Fruit fly (Drosophila melanogaster) whole organism, wandering third instar larva: ENCODE measurements around the gene CG16813.

Experiments used
- CG32264 ChIP-seq: fragments of 200-800 bp; sonication (Bioruptor generic); optimal IDR thresholded peaks from 2 replicates; lab custom pipeline; 2016; ENCODE audit warnings: missing biosample characterization, missing genetic modification characterization
- HLH106 ChIP-seq: fragments of 200-800 bp; optimal IDR thresholded peaks from 3 replicates; lab custom pipeline; 2019; ENCODE audit warnings: missing biosample characterization, mild to moderate bottlenecking, missing genetic modification characterization, moderate library complexity
- Hr78 ChIP-seq: fragments of >200 bp; optimal IDR thresholded peaks from 2 replicates; lab custom pipeline; 2017; ENCODE audit warnings: missing biosample characterization, missing genetic modification characterization
- h ChIP-seq: fragments of 200-800 bp; sonication (Bioruptor generic); optimal IDR thresholded peaks from 3 replicates; lab custom pipeline; 2016; ENCODE audit warnings: missing biosample characterization, mild to moderate bottlenecking, missing genetic modification characterization
- pan ChIP-seq: fragments of >200 bp; optimal IDR thresholded peaks from 2 replicates; lab custom pipeline; 2017
- psq ChIP-seq: fragments of 200-800 bp; sonication (Bioruptor generic); optimal IDR thresholded peaks from 3 replicates; lab custom pipeline; 2017; ENCODE audit warnings: missing biosample characterization, mild to moderate bottlenecking, missing genetic modification characterization, moderate library complexity
- sage ChIP-seq: fragments of 200-800 bp; sonication (Bioruptor generic); optimal IDR thresholded peaks from 2 replicates; lab custom pipeline; 2016; ENCODE audit warnings: missing biosample characterization, mild to moderate bottlenecking, missing genetic modification characterization
- tai ChIP-seq: sonication (Bioruptor generic); optimal IDR thresholded peaks from 2 replicates; lab custom pipeline; 2016; ENCODE audit warnings: missing biosample characterization, missing genetic modification characterization
- woc ChIP-seq: sonication (Bioruptor generic); optimal IDR thresholded peaks from 2 replicates; lab custom pipeline; 2016; ENCODE audit warnings: missing biosample characterization, mild to moderate bottlenecking, missing genetic modification characterization

dm6 chr2L:13257177-13257576, 29.8 kb downstream of the CG16813 start, which contains the start of gene Naa20B:
- TF ChIP-seq sage (GFP tag; lab: Kevin White, UChicago) (no peak), CG32264 (GFP tag; lab: Kevin White, UChicago) (no peak), tai (GFP tag; lab: Kevin White, UChicago) (no peak), h (GFP tag; lab: Kevin White, UChicago) (no peak), pan (lab: Kevin White, UChicago) (no peak), woc (no peak), Hr78 (GFP tag; lab: Kevin White, UChicago) (no peak), HLH106 (tag; lab: Kevin White, UChicago) (no peak), psq (GFP tag; lab: Kevin White, UChicago) (no peak)
